Fruit fly (Drosophila melanogaster) S2 (cell line): ENCODE data around the gene Sr-CIII.

Source experiments
- CG8478 ChIP-seq: fragments of >200 bp; optimal IDR thresholded peaks from 2 replicates; lab custom pipeline; 2018
- CTCF ChIP-seq, 2 experiments: fragments of >200 bp; optimal IDR thresholded peaks; 2 replicates each; lab custom pipeline; 2018

Gene Sr-CIII

dm6 chr2L:4124629-4125350 lies 4.6 kb downstream of the Sr-CIII start:
- no peak for TF ChIP-seq CG8478 (lab: Kevin White, UChicago)
- no peak for TF ChIP-seq CTCF (optimal IDR thresholded peaks at IDR 0.05; lab: Kevin White, UChicago)

dm6 chr2L:4128859-4129258 lies 8.7 kb downstream of the Sr-CIII start:
- TF ChIP-seq CTCF (optimal IDR thresholded peaks at IDR 0.05; lab: Kevin White, UChicago) (no peak), CG8478 (lab: Kevin White, UChicago) (no peak)

dm6 chr2L:4132303-4132702 lies 12.2 kb downstream of the Sr-CIII start:
- TF ChIP-seq CTCF (optimal IDR thresholded peaks at IDR 0.05; lab: Kevin White, UChicago) (no peak), CG8478 (lab: Kevin White, UChicago) (no peak)

- TF ChIP-seq CG8478 (lab: Kevin White, UChicago) (no peak), CTCF (optimal IDR thresholded peaks at IDR 0.05; lab: Kevin White, UChicago) (no peak)
These were observed 12.9 kb downstream of the Sr-CIII start for dm6 chr2L:4133078-4133477.

dm6 chr2L:4133960-4134359 lies 13.8 kb downstream of the Sr-CIII start:
- TF ChIP-seq CG8478 (lab: Kevin White, UChicago) (no peak), CTCF (optimal IDR thresholded peaks at IDR 0.05; lab: Kevin White, UChicago) (no peak)

dm6 chr2L:4146317-4146716 lies 26.2 kb downstream of the Sr-CIII start:
- TF ChIP-seq CTCF (optimal IDR thresholded peaks at IDR 0.05; lab: Kevin White, UChicago) (no peak), CG8478 (lab: Kevin White, UChicago) (no peak)

- TF ChIP-seq CTCF (optimal IDR thresholded peaks at IDR 0.05; lab: Kevin White, UChicago) (no peak), CG8478 (lab: Kevin White, UChicago) (no peak)
These were observed 28.8 kb downstream of the Sr-CIII start, which contains the start of gene CG2955 for dm6 chr2L:4148979-4149378. Gene CG2955 (plus strand): TSS chr2L:4149279.

dm6 chr2L:4166034-4166433 lies 45.9 kb downstream of the Sr-CIII start, which contains the start of gene Or24a:
Gene Or24a (minus strand): TSS chr2L:4166134.
- TF ChIP-seq CG8478 (lab: Kevin White, UChicago) (no peak), CTCF (optimal IDR thresholded peaks at IDR 0.05; lab: Kevin White, UChicago) (no peak)
